Worm (Caenorhabditis elegans) whole organism, L3 larva: Measurements from ENCODE around the gene mrps-26.

Experiments used
- aly-2 ChIP-seq: fragments of 150-350 bp; optimal IDR thresholded peaks from 2 replicates; lab custom pipeline; 2014; ENCODE audit warnings: missing biosample characterization, missing genetic modification characterization
- jun-1 ChIP-seq: fragments of 150-350 bp; optimal IDR thresholded peaks from 2 replicates; lab custom pipeline; 2014; ENCODE audit warnings: missing biosample characterization, missing genetic modification reagents, missing genetic modification characterization
- nhr-43 ChIP-seq: sonication (generic microtip); optimal IDR thresholded peaks from 2 replicates; lab custom pipeline; 2016; ENCODE audit warnings: mild to moderate bottlenecking, missing genetic modification characterization, missing compliant biosample characterization; ENCODE audit not compliant: poor library complexity, severe bottlenecking
- nhr-67 ChIP-seq: fragments of 150-350 bp; optimal IDR thresholded peaks from 2 replicates; lab custom pipeline; 2014; ENCODE audit warnings: missing biosample characterization, missing genetic modification characterization
- zag-1 ChIP-seq: fragments of 150-350 bp; optimal IDR thresholded peaks from 2 replicates; lab custom pipeline; 2014; ENCODE audit warnings: missing biosample characterization, missing genetic modification characterization

ce11 chrIII:5273396-5273857 lies 39.0 kb downstream of the mrps-26 start, which contains the start of gene ztf-8:
- TF ChIP-seq jun-1 (tag; lab: Kevin White, UChicago) (no peak), zag-1 (tag; lab: Kevin White, UChicago) (no peak), nhr-67 (tag; lab: Kevin White, UChicago) (no peak), nhr-43 (no peak), aly-2 (tag; lab: Kevin White, UChicago) (no peak)
